Worm (Caenorhabditis elegans) whole organism, L4 larva: ENCODE measurements around the gene C16C4.18.

Experiments
- D1046.2 ChIP-seq: fragments of 200-800 bp; sonication (Bioruptor generic); IDR thresholded peaks from 2 replicates; pipeline ENCODE4 v1.3.6; 2022; ENCODE audit warnings: missing genetic modification characterization, missing compliant biosample characterization
- F26F4.8 ChIP-seq: fragments of 200-800 bp; sonication (Bioruptor generic); conservative IDR thresholded peaks from 2 replicates; pipeline ENCODE4 v1.3.6; 2022; ENCODE audit warnings: missing genetic modification characterization, missing compliant biosample characterization
- F37D6.2 ChIP-seq: sonication (generic microtip); optimal IDR thresholded peaks from 2 replicates; lab custom pipeline; 2016; ENCODE audit warnings: mild to moderate bottlenecking, missing genetic modification characterization, missing compliant biosample characterization
- T20F7.1 ChIP-seq: fragments of 200-800 bp; sonication (Bioruptor generic); optimal IDR thresholded peaks from 2 replicates; lab custom pipeline; 2018; ENCODE audit warnings: mild to moderate bottlenecking, missing genetic modification characterization, missing compliant biosample characterization
- T26A8.4 ChIP-seq: fragments of 200-800 bp; sonication (Bioruptor generic); IDR thresholded peaks from 2 replicates; pipeline ENCODE4 v1.3.6; 2022; ENCODE audit warnings: missing genetic modification characterization, missing compliant biosample characterization
- aha-1 ChIP-seq: fragments of 150-350 bp; peaks from one replicate; lab custom pipeline; 2014; ENCODE audit warnings: missing biosample characterization, missing genetic modification characterization
- ama-1 ChIP-seq: fragments of 150-350 bp; optimal IDR thresholded peaks from 2 replicates; lab custom pipeline; 2014; ENCODE audit warnings: inconsistent platforms, mixed read lengths
- arid-1 ChIP-seq: fragments of 200-800 bp; sonication (Bioruptor generic); conservative IDR thresholded peaks from 2 replicates; pipeline ENCODE4 v1.3.6; 2022; ENCODE audit warnings: missing genetic modification reagents, missing genetic modification characterization, missing compliant biosample characterization
- attf-4 ChIP-seq: sonication (generic microtip); optimal IDR thresholded peaks from 3 replicates; lab custom pipeline; 2017; ENCODE audit warnings: missing biosample characterization, missing genetic modification characterization
- ceh-28 ChIP-seq: fragments of 150-350 bp; optimal IDR thresholded peaks from 2 replicates; lab custom pipeline; 2014; ENCODE audit warnings: missing biosample characterization, missing genetic modification reagents, missing genetic modification characterization
- ceh-44 ChIP-seq: fragments of 200-800 bp; sonication (Bioruptor generic); IDR thresholded peaks from 2 replicates; pipeline ENCODE4 v1.3.6; 2022; ENCODE audit warnings: missing genetic modification reagents, missing genetic modification characterization, missing compliant biosample characterization
- cey-2 ChIP-seq: sonication (generic microtip); optimal IDR thresholded peaks from 3 replicates; lab custom pipeline; 2017; ENCODE audit warnings: missing genetic modification characterization, mild to moderate bottlenecking, missing compliant biosample characterization, antibody characterized with exemption, borderline replicate concordance; ENCODE audit not compliant: insufficient read depth
- daf-16 ChIP-seq, 3 experiments: sonication (generic microtip); optimal IDR thresholded peaks; 2 replicates each; lab custom pipeline; 2016 to 2017; ENCODE audit warnings: missing genetic modification characterization in 3 of 3, missing genetic modification reagents in 3 of 3, mild to moderate bottlenecking in 2 of 3, missing compliant biosample characterization in 2 of 3, missing biosample characterization in 1 of 3, moderate library complexity in 1 of 3
- daf-19 ChIP-seq: fragments of 200-800 bp; sonication (Bioruptor generic); conservative IDR thresholded peaks from 2 replicates; pipeline ENCODE4 v1.3.6; 2022; ENCODE audit warnings: missing genetic modification characterization, missing compliant biosample characterization
- daf-8 ChIP-seq: fragments of 200-800 bp; sonication (Bioruptor generic); IDR thresholded peaks from 2 replicates; pipeline ENCODE4 v1.3.6; 2022; ENCODE audit warnings: missing genetic modification characterization, missing compliant biosample characterization
- dve-1 ChIP-seq: sonication (generic microtip); optimal IDR thresholded peaks from 2 replicates; lab custom pipeline; 2017; ENCODE audit warnings: antibody characterized with exemption, mild to moderate bottlenecking, missing genetic modification characterization, missing compliant biosample characterization; ENCODE audit not compliant: insufficient read depth
- fkh-10 ChIP-seq: fragments of 150-350 bp; optimal IDR thresholded peaks from 2 replicates; lab custom pipeline; 2014; ENCODE audit warnings: missing biosample characterization, missing genetic modification reagents, missing genetic modification characterization
- hif-1 ChIP-seq, 2 experiments: sonication (generic microtip); optimal IDR thresholded peaks; 2 replicates each; lab custom pipeline; 2016 to 2017; ENCODE audit warnings: missing compliant biosample characterization in 2 of 2, missing genetic modification characterization in 2 of 2, missing genetic modification reagents in 2 of 2, missing genotype in 2 of 2, mild to moderate bottlenecking in 1 of 2
- hlh-11 ChIP-seq: fragments of 200-800 bp; sonication (Bioruptor generic); optimal IDR thresholded peaks from 2 replicates; lab custom pipeline; 2018; ENCODE audit warnings: mild to moderate bottlenecking, missing genetic modification characterization, missing compliant biosample characterization
- hlh-30 ChIP-seq: sonication (generic microtip); optimal IDR thresholded peaks from 2 replicates; lab custom pipeline; 2017; ENCODE audit warnings: antibody characterized with exemption, mild to moderate bottlenecking, missing genetic modification characterization, missing compliant biosample characterization; ENCODE audit not compliant: insufficient read depth
- lim-7 ChIP-seq: fragments of 200-800 bp; sonication (Bioruptor generic); IDR thresholded peaks from 2 replicates; pipeline ENCODE4 v1.3.6; 2022; ENCODE audit warnings: missing genetic modification characterization, missing compliant biosample characterization
- lin-38 ChIP-seq: fragments of 200-800 bp; sonication (Bioruptor generic); IDR thresholded peaks from 2 replicates; pipeline ENCODE4 v1.3.6; 2022; ENCODE audit warnings: missing genetic modification reagents, missing genetic modification characterization, missing compliant biosample characterization
- lir-3 ChIP-seq: sonication (generic microtip); optimal IDR thresholded peaks from 2 replicates; lab custom pipeline; 2016; ENCODE audit warnings: mild to moderate bottlenecking, missing genetic modification characterization, missing compliant biosample characterization
- lsy-2 ChIP-seq, 2 experiments: fragments of 150-350 bp in 1 of 2; sonication (generic microtip) in 1 of 2; optimal IDR thresholded peaks; 2 replicates each; lab custom pipeline; 2014 to 2017; ENCODE audit warnings: missing biosample characterization in 2 of 2, missing genetic modification characterization in 2 of 2
- madf-5 ChIP-seq, 2 experiments: fragments of 200-800 bp; sonication (Bioruptor generic); IDR thresholded peaks; 2 replicates each; pipeline ENCODE4 v1.3.6; 2022; ENCODE audit warnings: missing compliant biosample characterization in 2 of 2, missing genetic modification characterization in 2 of 2
- mes-2 ChIP-seq: sonication (generic microtip); optimal IDR thresholded peaks from 2 replicates; lab custom pipeline; 2016; ENCODE audit warnings: missing genotype, mild to moderate bottlenecking, missing genetic modification characterization, missing compliant biosample characterization; ENCODE audit not compliant: poor library complexity, severe bottlenecking
- mxl-3 ChIP-seq: fragments of 200-800 bp; sonication (Bioruptor generic); optimal IDR thresholded peaks from 2 replicates; lab custom pipeline; 2018; ENCODE audit warnings: mild to moderate bottlenecking, missing genetic modification characterization, missing compliant biosample characterization
- nhr-10 ChIP-seq: fragments of 150-350 bp; optimal IDR thresholded peaks from 2 replicates; lab custom pipeline; 2014; ENCODE audit warnings: missing biosample characterization, missing genetic modification characterization
- nhr-102 ChIP-seq: sonication (generic microtip); optimal IDR thresholded peaks from 2 replicates; lab custom pipeline; 2016; ENCODE audit warnings: mild to moderate bottlenecking, missing genetic modification characterization, moderate library complexity, missing compliant biosample characterization
- nhr-11 ChIP-seq: fragments of 150-350 bp; optimal IDR thresholded peaks from 2 replicates; lab custom pipeline; 2014; ENCODE audit warnings: missing biosample characterization, missing genetic modification characterization
- nhr-41 ChIP-seq: fragments of 200-800 bp; sonication (Bioruptor generic); IDR thresholded peaks from 2 replicates; pipeline ENCODE4 v1.3.6; 2022; ENCODE audit warnings: missing genetic modification reagents, missing genetic modification characterization, missing compliant biosample characterization
- nhr-48 ChIP-seq: sonication (generic microtip); optimal IDR thresholded peaks from 2 replicates; lab custom pipeline; 2016; ENCODE audit warnings: mild to moderate bottlenecking, missing genetic modification characterization, missing compliant biosample characterization
- nhr-76 ChIP-seq: fragments of 150-350 bp; optimal IDR thresholded peaks from 2 replicates; lab custom pipeline; 2014; ENCODE audit warnings: missing biosample characterization, missing genetic modification characterization
- pha-4 ChIP-seq, 2 experiments: fragments of 150-350 bp in 1 of 2; fragments of 200-800 bp in 1 of 2; sonication (Bioruptor generic) in 1 of 2; IDR thresholded peaks in 1 of 2; optimal IDR thresholded peaks in 1 of 2; 2 replicates each; pipeline versions ENCODE4 v1.3.6 to Lab custom; 2014 to 2022; ENCODE audit warnings: missing genetic modification characterization in 2 of 2, missing genetic modification reagents in 2 of 2, missing biosample characterization in 1 of 2, missing compliant biosample characterization in 1 of 2
- snpc-1.2 ChIP-seq: fragments of 200-800 bp; sonication (Bioruptor generic); IDR thresholded peaks from 2 replicates; pipeline ENCODE4 v1.3.6; 2022; ENCODE audit warnings: missing genetic modification reagents, missing genetic modification characterization, missing compliant biosample characterization
- snpc-4 ChIP-seq: fragments of 150-350 bp; optimal IDR thresholded peaks from 2 replicates; lab custom pipeline; 2014; ENCODE audit warnings: missing biosample characterization, missing genetic modification characterization
- vab-7 ChIP-seq: fragments of 200-800 bp; sonication (Bioruptor generic); IDR thresholded peaks from 2 replicates; pipeline ENCODE4 v1.3.6; 2022; ENCODE audit warnings: missing genetic modification reagents, missing genetic modification characterization, missing compliant biosample characterization
- zfp-3 ChIP-seq: fragments of 200-800 bp; sonication (Bioruptor generic); conservative IDR thresholded peaks from 2 replicates; pipeline ENCODE4 v1.3.6; 2022; ENCODE audit warnings: missing genetic modification reagents, missing genetic modification characterization, missing compliant biosample characterization
- zip-11 ChIP-seq: fragments of 200-800 bp; sonication (Bioruptor generic); IDR thresholded peaks from 2 replicates; pipeline ENCODE4 v1.3.6; 2022; ENCODE audit warnings: missing genetic modification characterization, missing compliant biosample characterization
- zip-2 ChIP-seq: fragments of 150-350 bp; optimal IDR thresholded peaks from 2 replicates; lab custom pipeline; 2014; ENCODE audit warnings: missing biosample characterization, missing genetic modification characterization

C16C4.18 gene

ce11 chrII:1884635-1885034 lies 23.5 kb upstream of the C16C4.18 start, which contains the start of gene math-6:
TSS of gene math-6 (minus strand) at chrII:1884735.
- TF ChIP-seq nhr-41 (GFP tag; lab: Robert Waterston, UW) = no peak
- TF ChIP-seq arid-1 (GFP tag; lab: Robert Waterston, UW) = no peak
- TF ChIP-seq lsy-2 (tag; optimal IDR thresholded peaks at IDR 0.05; lab: Kevin White, UChicago) = no peak
- TF ChIP-seq snpc-1.2 = no peak
- no peak for TF ChIP-seq hlh-11 (tag; lab: Kevin White, UChicago)
- no peak for TF ChIP-seq nhr-48
- TF ChIP-seq pha-4 (GFP tag; IDR thresholded peaks at IDR 0.05; lab: Robert Waterston, UW) = no peak
- no peak for TF ChIP-seq pha-4 (tag; optimal IDR thresholded peaks at IDR 0.05; lab: Kevin White, UChicago)

ce11 chrII:1882705-1883104 lies 21.6 kb upstream of the C16C4.18 start, which contains the start of gene math-5:
TSS of gene math-5 (minus strand) at chrII:1882805.
- TF ChIP-seq D1046.2 (GFP tag; lab: Robert Waterston, UW) (no peak), F37D6.2 (tag; lab: Kevin White, UChicago) (no peak), hif-1 (tag; optimal IDR thresholded peaks at IDR 0.05; lab: Kevin White, UChicago) (no peak), lin-38 (GFP tag; lab: Robert Waterston, UW) (no peak), T20F7.1 (GFP tag; lab: Kevin White, UChicago) (no peak), snpc-4 (tag; lab: Kevin White, UChicago) (no peak), nhr-41 (GFP tag; lab: Robert Waterston, UW) (no peak), vab-7 (GFP tag; lab: Robert Waterston, UW) (no peak), nhr-102 (tag; lab: Kevin White, UChicago) (no peak), daf-16 (GFP tag; optimal IDR thresholded peaks at IDR 0.05; lab: Kevin White, UChicago) (no peak), daf-16 (tag; optimal IDR thresholded peaks at IDR 0.05; lab: Kevin White, UChicago) (no peak), mes-2 (tag; lab: Kevin White, UChicago) (no peak), daf-8 (GFP tag; lab: Robert Waterston, UW) (no peak), ceh-44 (no peak), zip-2 (no peak), hlh-30 (tag; lab: Kevin White, UChicago) (no peak), madf-5 (GFP tag; IDR thresholded peaks at IDR 0.05; lab: Robert Waterston, UW) (no peak), lim-7 (GFP tag; lab: Robert Waterston, UW) (no peak), arid-1 (GFP tag; lab: Robert Waterston, UW) (no peak), ama-1 (lab: Kevin White, UChicago) (no peak), fkh-10 (GFP tag; lab: Kevin White, UChicago) (no peak)

ce11 chrII:1878663-1879062 lies 17.5 kb upstream of the C16C4.18 start, which contains the start of gene math-16:
TSS of gene math-16 (minus strand) at chrII:1878763.
- TF ChIP-seq daf-19 (GFP tag; lab: Robert Waterston, UW) (no peak), cey-2 (no peak), hlh-30 (tag; lab: Kevin White, UChicago) (no peak)

ce11 chrII:1875658-1876057 lies 14.5 kb upstream of the C16C4.18 start, which contains the start of gene math-13:
TSS of gene math-13 (plus strand) at chrII:1875958.
- TF ChIP-seq zfp-3 = no peak
- no peak for TF ChIP-seq ceh-28 (tag; lab: Kevin White, UChicago)
- no peak for TF ChIP-seq T26A8.4
- no peak for TF ChIP-seq ceh-44
- no peak for TF ChIP-seq nhr-11 (tag; lab: Kevin White, UChicago)
- TF ChIP-seq nhr-76 (tag; lab: Kevin White, UChicago) = no peak
- no peak for TF ChIP-seq aha-1 (tag; lab: Kevin White, UChicago)
- TF ChIP-seq zip-11 (GFP tag; lab: Robert Waterston, UW) = no peak
- no peak for TF ChIP-seq lir-3
- TF ChIP-seq attf-4 (tag; lab: Kevin White, UChicago) = no peak
- TF ChIP-seq F26F4.8 (GFP tag; lab: Robert Waterston, UW) = no peak
- TF ChIP-seq nhr-10 = no peak
- TF ChIP-seq mxl-3 (GFP tag; lab: Kevin White, UChicago) = no peak
- no peak for TF ChIP-seq dve-1 (tag; lab: Kevin White, UChicago)
- no peak for TF ChIP-seq zip-2
- TF ChIP-seq mes-2 (tag; lab: Kevin White, UChicago) = no peak
